Worm (Caenorhabditis elegans): ENCODE data around the gene lys-6.

lys-6 gene

ce11 chrIV:11603265-11603840, 24.4 kb downstream of the lys-6 start:
- TF ChIP-seq W03F9.2 (tag; optimal IDR thresholded peaks at IDR 0.05) (no peak), him-1 (tag; optimal IDR thresholded peaks at IDR 0.05) (no peak), dao-5 (tag; optimal IDR thresholded peaks at IDR 0.05) (no peak)

- TF ChIP-seq W03F9.2 (tag; optimal IDR thresholded peaks at IDR 0.05) (no peak), him-1 (tag; optimal IDR thresholded peaks at IDR 0.05) (no peak), dao-5 (tag; optimal IDR thresholded peaks at IDR 0.05) (no peak)
Measured at ce11 chrIV:11602498-11603068, 25.2 kb downstream of the lys-6 start, which contains the start of gene rps-11. Gene rps-11 (plus strand): TSS chrIV:11602641.

- TF ChIP-seq dao-5 (tag; optimal IDR thresholded peaks at IDR 0.05) (no peak), W03F9.2 (tag; optimal IDR thresholded peaks at IDR 0.05) (peak; percentile 88), him-1 (tag; optimal IDR thresholded peaks at IDR 0.05) (peak; percentile 38)
Measured at ce11 chrIV:11601721-11602405, 25.9 kb downstream of the lys-6 start.

ce11 chrIV:11599717-11600116, 28.0 kb downstream of the lys-6 start:
- TF ChIP-seq W03F9.2 (tag; optimal IDR thresholded peaks at IDR 0.05) (no peak), dao-5 (tag; optimal IDR thresholded peaks at IDR 0.05) (no peak), him-1 (tag; optimal IDR thresholded peaks at IDR 0.05) (no peak)

ce11 chrIV:11597079-11597478, 30.7 kb downstream of the lys-6 start:
- TF ChIP-seq dao-5 (tag; optimal IDR thresholded peaks at IDR 0.05) (no peak), W03F9.2 (tag; optimal IDR thresholded peaks at IDR 0.05) (no peak), him-1 (tag; optimal IDR thresholded peaks at IDR 0.05) (no peak)

ce11 chrIV:11594191-11594673, 33.5 kb downstream of the lys-6 start, which contains the start of gene mig-38:
Gene mig-38 (plus strand): TSS chrIV:11594244.
- TF ChIP-seq dao-5 (tag; optimal IDR thresholded peaks at IDR 0.05) (no peak), him-1 (tag; optimal IDR thresholded peaks at IDR 0.05) (peak; percentile 23)

ce11 chrIV:11593415-11594190, 34.1 kb downstream of the lys-6 start, which contains the start of gene F40F11.3:
Gene F40F11.3 (minus strand): TSS chrIV:11594003.
- TF ChIP-seq dao-5 (tag; optimal IDR thresholded peaks at IDR 0.05): no peak
- peak; percentile 43 for TF ChIP-seq W03F9.2 (tag; optimal IDR thresholded peaks at IDR 0.05)

ce11 chrIV:11592820-11593219, 34.9 kb downstream of the lys-6 start:
- peak; percentile 88 for TF ChIP-seq W03F9.2 (tag; optimal IDR thresholded peaks at IDR 0.05)
- no peak for TF ChIP-seq him-1 (tag; optimal IDR thresholded peaks at IDR 0.05)
- no peak for TF ChIP-seq dao-5 (tag; optimal IDR thresholded peaks at IDR 0.05)

- TF ChIP-seq dao-5 (tag; optimal IDR thresholded peaks at IDR 0.05) (no peak), W03F9.2 (tag; optimal IDR thresholded peaks at IDR 0.05) (no peak)
Measured at ce11 chrIV:11592165-11592564, 35.6 kb downstream of the lys-6 start, which contains the start of gene spe-36. Gene spe-36 (minus strand): TSS chrIV:11592265.

- TF ChIP-seq dao-5 (tag; optimal IDR thresholded peaks at IDR 0.05): no peak
- TF ChIP-seq him-1 (tag; optimal IDR thresholded peaks at IDR 0.05): no peak
- TF ChIP-seq W03F9.2 (tag; optimal IDR thresholded peaks at IDR 0.05): no peak
Measured at ce11 chrIV:11586484-11586883, 41.3 kb downstream of the lys-6 start.

- no peak for TF ChIP-seq dao-5 (tag; optimal IDR thresholded peaks at IDR 0.05)
- no peak for TF ChIP-seq him-1 (tag; optimal IDR thresholded peaks at IDR 0.05)
- no peak for TF ChIP-seq W03F9.2 (tag; optimal IDR thresholded peaks at IDR 0.05)
Measured at ce11 chrIV:11584853-11585252, 42.9 kb downstream of the lys-6 start.

- no peak for TF ChIP-seq W03F9.2 (tag; optimal IDR thresholded peaks at IDR 0.05)
- TF ChIP-seq dao-5 (tag; optimal IDR thresholded peaks at IDR 0.05): no peak
- TF ChIP-seq him-1 (tag; optimal IDR thresholded peaks at IDR 0.05): no peak
Measured at ce11 chrIV:11583906-11584378, 43.8 kb downstream of the lys-6 start, which contains the start of gene F12F6.1. Gene F12F6.1 (plus strand): TSS chrIV:11583956.

- TF ChIP-seq him-1 (tag; optimal IDR thresholded peaks at IDR 0.05) (no peak), W03F9.2 (tag; optimal IDR thresholded peaks at IDR 0.05) (no peak), dao-5 (tag; optimal IDR thresholded peaks at IDR 0.05) (no peak)
Measured at ce11 chrIV:11582450-11583166, 45.1 kb downstream of the lys-6 start.

Measured in whole organism, L4/young adult.